ENCODE assay signal across 1 fruit fly cellular context in the genomic region with DNA sequence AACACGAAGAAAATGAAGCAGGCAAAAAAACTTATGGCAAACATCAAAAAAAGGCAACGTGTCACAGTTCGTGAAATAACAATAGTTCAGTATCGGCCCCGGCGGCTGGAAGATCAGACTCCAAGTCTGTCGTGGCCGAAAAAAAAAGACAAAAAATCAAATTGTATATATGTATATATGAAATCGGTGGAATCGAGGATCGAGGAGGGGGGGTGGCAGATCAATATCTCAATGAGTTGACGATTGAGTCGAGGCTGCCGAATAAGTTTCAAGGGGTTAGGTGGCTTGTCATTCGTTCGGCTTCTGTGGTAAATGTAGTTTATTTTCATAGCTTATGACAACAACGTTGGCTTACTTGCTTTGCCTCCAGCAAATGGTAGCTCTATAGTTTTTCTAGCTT.
TF ChIP-seq lines count a peak whose summit lies in the region.

No protein-coding gene starts in this region.

TF ChIP-seq in whole organism, embryonic, 481 proteins besides CTCF, POLR2A, EP300 and RAD21 (continued from another document):
- no peak for TF ChIP-seq Kr (GFP tag; optimal IDR thresholded peaks at IDR 0.05; lab: Kevin White, UChicago)
- TF ChIP-seq Drgx (GFP tag; IDR thresholded peaks at IDR 0.05; lab: Robert Waterston, UW): no peak
- no peak for TF ChIP-seq h (optimal IDR thresholded peaks at IDR 0.05; lab: Kevin White, UChicago)
- TF ChIP-seq CG10565 (GFP tag; optimal IDR thresholded peaks at IDR 0.05; lab: Kevin White, UChicago): no peak
- TF ChIP-seq vvl (GFP tag; IDR thresholded peaks at IDR 0.05; lab: Robert Waterston, UW): no peak
- no peak for TF ChIP-seq Optix (GFP tag; IDR thresholded peaks at IDR 0.05; lab: Robert Waterston, UW)
- TF ChIP-seq CG4854 (GFP tag; optimal IDR thresholded peaks at IDR 0.05; lab: Kevin White, UChicago): no peak
- no peak for TF ChIP-seq Ptx1 (GFP tag; IDR thresholded peaks at IDR 0.05; lab: Robert Waterston, UW)
- no peak for TF ChIP-seq gfzf (GFP tag; optimal IDR thresholded peaks at IDR 0.05; lab: Kevin White, UChicago)
- TF ChIP-seq Adf1 (GFP tag; IDR thresholded peaks at IDR 0.05; lab: Robert Waterston, UW): no peak
- no peak for TF ChIP-seq schlank (tag; optimal IDR thresholded peaks at IDR 0.05; lab: Kevin White, UChicago)
- TF ChIP-seq sqz (GFP tag; optimal IDR thresholded peaks at IDR 0.05; lab: Kevin White, UChicago): peak; percentile 15
- no peak for TF ChIP-seq Hmr (GFP tag; optimal IDR thresholded peaks at IDR 0.05; lab: Kevin White, UChicago)
- no peak for TF ChIP-seq Aef1 (GFP tag; IDR thresholded peaks at IDR 0.05; lab: Robert Waterston, UW)
- no peak for TF ChIP-seq HmgZ (tag; optimal IDR thresholded peaks at IDR 0.05; lab: Kevin White, UChicago)
- no peak for TF ChIP-seq bsh (GFP tag; optimal IDR thresholded peaks at IDR 0.05; lab: Kevin White, UChicago)
- TF ChIP-seq CG6175 (GFP tag; IDR thresholded peaks at IDR 0.05; lab: Robert Waterston, UW): no peak
- no peak for TF ChIP-seq gcm2 (GFP tag; optimal IDR thresholded peaks at IDR 0.05; lab: Kevin White, UChicago)
- TF ChIP-seq crol (GFP tag; IDR thresholded peaks at IDR 0.05; lab: Robert Waterston, UW): no peak
- TF ChIP-seq C15 (GFP tag; IDR thresholded peaks at IDR 0.05; lab: Robert Waterston, UW): no peak
- TF ChIP-seq D19A (tag; optimal IDR thresholded peaks at IDR 0.05; lab: Kevin White, UChicago): no peak
- TF ChIP-seq kah (GFP tag; optimal IDR thresholded peaks at IDR 0.05; lab: Kevin White, UChicago): no peak
- no peak for TF ChIP-seq lmd (GFP tag; IDR thresholded peaks at IDR 0.05; lab: Robert Waterston, UW)
- TF ChIP-seq HLH54F (GFP tag; optimal IDR thresholded peaks at IDR 0.05; lab: Kevin White, UChicago): no peak
- no peak for TF ChIP-seq Hr39 (optimal IDR thresholded peaks at IDR 0.05; lab: Kevin White, UChicago)
- no peak for TF ChIP-seq sc (optimal IDR thresholded peaks at IDR 0.05; lab: Kevin White, UChicago)
- no peak for TF ChIP-seq sc (GFP tag; optimal IDR thresholded peaks at IDR 0.05; lab: Kevin White, UChicago)
- no peak for TF ChIP-seq zen (tag; optimal IDR thresholded peaks at IDR 0.05; lab: Kevin White, UChicago)
- no peak for TF ChIP-seq dysf (GFP tag; IDR thresholded peaks at IDR 0.05; lab: Robert Waterston, UW)
- no peak for TF ChIP-seq ro (GFP tag; IDR thresholded peaks at IDR 0.05; lab: Robert Waterston, UW)
- 0 out of 3 replicates have a peak, but pooled peaks have one; percentile 10 for TF ChIP-seq gce (GFP tag; IDR thresholded peaks at IDR 0.05; lab: Robert Waterston, UW)
- TF ChIP-seq CG6254 (GFP tag; optimal IDR thresholded peaks at IDR 0.05; lab: Kevin White, UChicago): no peak
- TF ChIP-seq chn (GFP tag; optimal IDR thresholded peaks at IDR 0.05; lab: Kevin White, UChicago): no peak
- no peak for TF ChIP-seq danr (GFP tag; IDR thresholded peaks at IDR 0.05; lab: Robert Waterston, UW)
- peak; percentile 7 for TF ChIP-seq ftz-f1 (GFP tag; optimal IDR thresholded peaks at IDR 0.05; lab: Kevin White, UChicago)
- TF ChIP-seq btn (GFP tag; optimal IDR thresholded peaks at IDR 0.05; lab: Kevin White, UChicago): no peak
- TF ChIP-seq HmgD (GFP tag; optimal IDR thresholded peaks at IDR 0.05; lab: Kevin White, UChicago): no peak
- no peak for TF ChIP-seq psq (GFP tag; optimal IDR thresholded peaks at IDR 0.05; lab: Kevin White, UChicago)
- no peak for TF ChIP-seq Opbp (GFP tag; IDR thresholded peaks at IDR 0.05; lab: Robert Waterston, UW; ENCODE audit: partially characterized antibody)
